Fruit fly (Drosophila melanogaster): ENCODE measurements around the gene CG12259.

DNA sequence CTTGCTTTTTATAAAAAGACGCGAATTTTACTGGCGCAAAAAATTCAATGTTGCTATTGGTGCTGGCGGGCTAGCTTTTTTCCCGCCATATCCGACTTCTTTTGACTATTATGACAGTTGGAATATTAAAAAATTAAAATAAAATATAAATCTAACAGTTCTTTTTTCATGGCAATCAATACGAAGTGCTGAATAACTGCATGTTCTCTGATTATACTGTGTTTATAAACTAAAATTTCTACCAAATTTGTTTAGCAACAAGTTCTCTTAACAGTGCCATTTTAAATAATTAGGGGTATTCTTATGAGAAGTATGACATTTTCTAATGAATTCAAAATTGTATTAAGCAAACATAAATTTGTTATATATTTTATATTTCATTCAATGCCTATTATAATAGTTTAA is 1.5 kb downstream of the CG12259 start, which contains the start of gene Boh1:
- TF ChIP-seq fd96Cb (tag; optimal IDR thresholded peaks at IDR 0.05) (no peak), grn (GFP tag; optimal IDR thresholded peaks at IDR 0.05) (no peak), CG8924 (tag; optimal IDR thresholded peaks at IDR 0.05) (peak; percentile 62), Hand (GFP tag; optimal IDR thresholded peaks at IDR 0.05) (no peak), CG31441 (GFP tag; IDR thresholded peaks at IDR 0.05) (peak; percentile 70), CG12071 (GFP tag; optimal IDR thresholded peaks at IDR 0.05) (no peak), CG4282 (GFP tag; optimal IDR thresholded peaks at IDR 0.05) (no peak), CG6854 (GFP tag; optimal IDR thresholded peaks at IDR 0.05) (no peak), eyg (GFP tag; optimal IDR thresholded peaks at IDR 0.05) (no peak), CG2199 (GFP tag; IDR thresholded peaks at IDR 0.05) (no peak), h (optimal IDR thresholded peaks at IDR 0.05) (no peak), pfk (GFP tag; optimal IDR thresholded peaks at IDR 0.05) (no peak), zen (tag; optimal IDR thresholded peaks at IDR 0.05) (peak; percentile 3), ara (GFP tag; IDR thresholded peaks at IDR 0.05) (no peak)

Data from whole organism, embryonic.